Fruit fly (Drosophila melanogaster) whole organism, embryonic: ENCODE measurements around the gene Iris.
A peak's percentile ranks its signal among the peaks of the same experiment; 100 is the strongest.

Experiments
- Aef1 ChIP-seq: fragments of 200-800 bp; sonication (Bioruptor generic); IDR thresholded peaks from 3 replicates; pipeline ENCODE4 v1.3.6; 2022; ENCODE audit warnings: missing biosample characterization, missing genetic modification characterization
- Atf6 ChIP-seq: fragments of 200-800 bp; sonication (Bioruptor generic); IDR thresholded peaks from 2 replicates; pipeline ENCODE4 v1.3.6; 2022; ENCODE audit warnings: missing biosample characterization, missing genetic modification characterization
- CG10959 ChIP-seq: fragments of 200-800 bp; sonication (Bioruptor generic); IDR thresholded peaks from 2 replicates; pipeline ENCODE4 v1.3.6; 2022; ENCODE audit warnings: missing biosample characterization, missing genetic modification characterization
- CG1233 ChIP-seq: fragments of 200-800 bp; sonication (Bioruptor generic); optimal IDR thresholded peaks from 4 replicates; lab custom pipeline; 2018; ENCODE audit warnings: missing biosample characterization, mild to moderate bottlenecking, missing genetic modification characterization
- CG13775 ChIP-seq: fragments of 200-800 bp; sonication (Bioruptor generic); optimal IDR thresholded peaks from 3 replicates; lab custom pipeline; 2017; ENCODE audit warnings: missing biosample characterization, mild to moderate bottlenecking, missing genetic modification characterization
- CG14441 ChIP-seq: fragments of 200-800 bp; sonication (Bioruptor generic); IDR thresholded peaks from 2 replicates; pipeline ENCODE4 v1.3.6; 2022; ENCODE audit warnings: missing biosample characterization, missing genetic modification characterization
- CG16813 ChIP-seq: fragments of 200-800 bp; sonication (Bioruptor generic); IDR thresholded peaks from 3 replicates; pipeline ENCODE4 v1.3.6; 2022; ENCODE audit warnings: missing biosample characterization, missing genetic modification characterization; ENCODE audit not compliant: partially characterized antibody
- CG16863 ChIP-seq: fragments of 200-800 bp; sonication (Bioruptor generic); optimal IDR thresholded peaks from 3 replicates; lab custom pipeline; 2016; ENCODE audit warnings: missing biosample characterization, missing genetic modification characterization
- CG17568 ChIP-seq: fragments of 200-800 bp; sonication (Bioruptor generic); optimal IDR thresholded peaks from 2 replicates; lab custom pipeline; 2018; ENCODE audit warnings: missing biosample characterization, mild to moderate bottlenecking, missing genetic modification characterization, moderate library complexity
- CG2199 ChIP-seq: fragments of 200-800 bp; sonication (Bioruptor generic); IDR thresholded peaks from 3 replicates; pipeline ENCODE4 v1.3.6; 2022; ENCODE audit warnings: missing biosample characterization, missing genetic modification characterization
- CG33557 ChIP-seq: fragments of 200-800 bp; sonication (Bioruptor generic); optimal IDR thresholded peaks from 2 replicates; lab custom pipeline; 2019; ENCODE audit warnings: missing biosample characterization, mild to moderate bottlenecking, missing genetic modification characterization, moderate library complexity
- CG34376 ChIP-seq: fragments of 200-800 bp; sonication (Bioruptor generic); optimal IDR thresholded peaks from 2 replicates; lab custom pipeline; 2018; ENCODE audit warnings: missing biosample characterization, mild to moderate bottlenecking, missing genetic modification characterization
- CG6854 ChIP-seq: fragments of 200-800 bp; sonication (Bioruptor generic); optimal IDR thresholded peaks from 3 replicates; lab custom pipeline; 2017; ENCODE audit warnings: missing biosample characterization, mild to moderate bottlenecking, missing genetic modification characterization
- CG7839 ChIP-seq: fragments of 200-800 bp; sonication (Bioruptor generic); optimal IDR thresholded peaks from 3 replicates; lab custom pipeline; 2018; ENCODE audit warnings: missing biosample characterization, mild to moderate bottlenecking, missing genetic modification characterization, moderate library complexity
- CG8388 ChIP-seq: fragments of 200-800 bp; sonication (Bioruptor generic); optimal IDR thresholded peaks from 2 replicates; lab custom pipeline; 2019; ENCODE audit warnings: missing biosample characterization, mild to moderate bottlenecking, missing genetic modification characterization, moderate library complexity
- CG9797 ChIP-seq: fragments of 200-800 bp; sonication (Bioruptor generic); optimal IDR thresholded peaks from 3 replicates; lab custom pipeline; 2018; ENCODE audit warnings: missing biosample characterization, mild to moderate bottlenecking, missing genetic modification characterization
- Dip2 ChIP-seq: fragments of 200-800 bp; sonication (Bioruptor generic); IDR thresholded peaks from 2 replicates; pipeline ENCODE4 v1.3.6; 2022; ENCODE audit warnings: missing biosample characterization, missing genetic modification characterization
- E2f1 ChIP-seq: fragments of 200-800 bp; sonication (Bioruptor generic); IDR thresholded peaks from 2 replicates; pipeline ENCODE4 v1.3.6; 2022; ENCODE audit warnings: missing biosample characterization, missing genetic modification characterization
- E2f2 ChIP-seq: fragments of 200-800 bp; sonication (Bioruptor generic); IDR thresholded peaks from 2 replicates; pipeline ENCODE4 v1.3.6; 2022; ENCODE audit warnings: missing biosample characterization, missing genetic modification characterization
- GATAe ChIP-seq: fragments of 200-800 bp; sonication (Bioruptor generic); conservative IDR thresholded peaks from 2 replicates; pipeline ENCODE4 v1.3.6; 2022; ENCODE audit warnings: missing biosample characterization, missing genetic modification characterization
- Gsc ChIP-seq: fragments of 200-800 bp; sonication (Bioruptor generic); IDR thresholded peaks from 2 replicates; pipeline ENCODE4 v1.3.6; 2022; ENCODE audit warnings: missing biosample characterization, missing genetic modification characterization
- H15 ChIP-seq: fragments of 200-800 bp; sonication (Bioruptor generic); IDR thresholded peaks from 3 replicates; pipeline ENCODE4 v1.3.6; 2022; ENCODE audit warnings: missing biosample characterization, missing genetic modification characterization
- Neu2 ChIP-seq: fragments of 200-800 bp; sonication (Bioruptor generic); optimal IDR thresholded peaks from 3 replicates; lab custom pipeline; 2016; ENCODE audit warnings: missing biosample characterization, missing genetic modification characterization, borderline replicate concordance
- Optix ChIP-seq: fragments of 200-800 bp; sonication (Bioruptor generic); IDR thresholded peaks from 3 replicates; pipeline ENCODE4 v1.3.6; 2022; ENCODE audit warnings: missing biosample characterization, missing genetic modification characterization
- Poxn ChIP-seq: fragments of 200-800 bp; sonication (Bioruptor generic); IDR thresholded peaks from 2 replicates; pipeline ENCODE4 v1.3.6; 2022; ENCODE audit warnings: missing biosample characterization, missing genetic modification characterization
- TFAM ChIP-seq: fragments of 200-800 bp; sonication (Bioruptor generic); optimal IDR thresholded peaks from 2 replicates; lab custom pipeline; 2017; ENCODE audit warnings: missing biosample characterization, missing genetic modification characterization, inconsistent platforms
- aop ChIP-seq: fragments of 200-800 bp; sonication (Bioruptor generic); IDR thresholded peaks from 2 replicates; pipeline ENCODE4 v1.3.6; 2022; ENCODE audit warnings: missing biosample characterization, missing genetic modification characterization
- ara ChIP-seq: fragments of 200-800 bp; sonication (Bioruptor generic); IDR thresholded peaks from 2 replicates; pipeline ENCODE4 v1.3.6; 2022; ENCODE audit warnings: missing biosample characterization, missing genetic modification characterization
- dpn ChIP-seq, 2 experiments: fragments of 200-800 bp; sonication (Bioruptor generic); optimal IDR thresholded peaks; 3 replicates each; lab custom pipeline; 2016; ENCODE audit warnings: missing biosample characterization in 2 of 2, missing genetic modification characterization in 2 of 2
- ems ChIP-seq: fragments of 200-800 bp; sonication (Bioruptor generic); optimal IDR thresholded peaks from 3 replicates; lab custom pipeline; 2016; ENCODE audit warnings: missing biosample characterization, missing genetic modification characterization
- fu2 ChIP-seq: fragments of 200-800 bp; sonication (Bioruptor generic); optimal IDR thresholded peaks from 2 replicates; lab custom pipeline; 2016; ENCODE audit warnings: missing biosample characterization, missing genetic modification characterization
- lov ChIP-seq, 2 experiments: fragments of 200-800 bp in 1 of 2; fragments of >200 bp in 1 of 2; sonication (Bioruptor generic) in 1 of 2; IDR thresholded peaks in 1 of 2; optimal IDR thresholded peaks in 1 of 2; 2 replicates in 1 of 2; 3 replicates in 1 of 2; pipeline versions ENCODE4 v1.3.6 to Lab custom; 2017 to 2022; ENCODE audit warnings: missing biosample characterization in 1 of 2, missing genetic modification characterization in 1 of 2
- nau ChIP-seq: fragments of 200-800 bp; sonication (Bioruptor generic); optimal IDR thresholded peaks from 3 replicates; lab custom pipeline; 2017; ENCODE audit warnings: missing biosample characterization, mild to moderate bottlenecking, missing genetic modification characterization, missing genetic modification reagents
- org-1 ChIP-seq: fragments of 200-800 bp; sonication (Bioruptor generic); optimal IDR thresholded peaks from 2 replicates; lab custom pipeline; 2017; ENCODE audit warnings: missing biosample characterization, missing genetic modification characterization
- pb ChIP-seq: fragments of 200-800 bp; sonication (Bioruptor generic); optimal IDR thresholded peaks from 3 replicates; lab custom pipeline; 2016; ENCODE audit warnings: missing biosample characterization, missing genetic modification characterization
- phol ChIP-seq: fragments of 200-800 bp; sonication (Bioruptor generic); optimal IDR thresholded peaks from 3 replicates; lab custom pipeline; 2018; ENCODE audit warnings: missing biosample characterization, mild to moderate bottlenecking, missing genetic modification characterization, moderate library complexity
- prd ChIP-seq, 3 experiments: fragments of >200 bp in 2 of 3; fragments of 200-800 bp in 1 of 3; sonication (Bioruptor generic) in 1 of 3; optimal IDR thresholded peaks in 2 of 3; IDR thresholded peaks in 1 of 3; 2 replicates in 2 of 3; 3 replicates in 1 of 3; pipeline versions ENCODE4 v1.3.6 to Lab custom; 2017 to 2022; ENCODE audit warnings: missing biosample characterization in 1 of 3, missing genetic modification characterization in 1 of 3
- run ChIP-seq: fragments of 200-800 bp; sonication (Bioruptor generic); optimal IDR thresholded peaks from 3 replicates; lab custom pipeline; 2018; ENCODE audit warnings: missing biosample characterization, mild to moderate bottlenecking, missing genetic modification characterization
- sna ChIP-seq: fragments of 200-800 bp; sonication (Bioruptor generic); IDR thresholded peaks from 2 replicates; pipeline ENCODE4 v1.3.6; 2022; ENCODE audit warnings: missing biosample characterization, missing genetic modification characterization; ENCODE audit not compliant: partially characterized antibody
- ssp ChIP-seq: fragments of 200-800 bp; sonication (Bioruptor generic); IDR thresholded peaks from 2 replicates; pipeline ENCODE4 v1.3.6; 2022; ENCODE audit warnings: missing biosample characterization, missing genetic modification characterization
- tgo ChIP-seq: fragments of 200-800 bp; sonication (Bioruptor generic); IDR thresholded peaks from 3 replicates; pipeline ENCODE4 v1.3.6; 2022; ENCODE audit warnings: missing biosample characterization, missing genetic modification characterization
- toy ChIP-seq: fragments of 200-800 bp; sonication (Bioruptor generic); IDR thresholded peaks from 2 replicates; pipeline ENCODE4 v1.3.6; 2022; ENCODE audit warnings: missing biosample characterization, missing genetic modification characterization
- twi ChIP-seq: fragments of 200-800 bp; optimal IDR thresholded peaks from 2 replicates; lab custom pipeline; 2019; ENCODE audit warnings: missing biosample characterization, mild to moderate bottlenecking, missing genetic modification characterization, moderate library complexity
- zen ChIP-seq: fragments of 200-800 bp; sonication (Bioruptor generic); optimal IDR thresholded peaks from 3 replicates; lab custom pipeline; 2018; ENCODE audit warnings: missing biosample characterization, mild to moderate bottlenecking, missing genetic modification characterization, moderate library complexity
- zfh2 ChIP-seq: fragments of 200-800 bp; sonication (Bioruptor generic); optimal IDR thresholded peaks from 2 replicates; lab custom pipeline; 2016; ENCODE audit warnings: missing biosample characterization, missing genetic modification characterization

Iris gene

DNA sequence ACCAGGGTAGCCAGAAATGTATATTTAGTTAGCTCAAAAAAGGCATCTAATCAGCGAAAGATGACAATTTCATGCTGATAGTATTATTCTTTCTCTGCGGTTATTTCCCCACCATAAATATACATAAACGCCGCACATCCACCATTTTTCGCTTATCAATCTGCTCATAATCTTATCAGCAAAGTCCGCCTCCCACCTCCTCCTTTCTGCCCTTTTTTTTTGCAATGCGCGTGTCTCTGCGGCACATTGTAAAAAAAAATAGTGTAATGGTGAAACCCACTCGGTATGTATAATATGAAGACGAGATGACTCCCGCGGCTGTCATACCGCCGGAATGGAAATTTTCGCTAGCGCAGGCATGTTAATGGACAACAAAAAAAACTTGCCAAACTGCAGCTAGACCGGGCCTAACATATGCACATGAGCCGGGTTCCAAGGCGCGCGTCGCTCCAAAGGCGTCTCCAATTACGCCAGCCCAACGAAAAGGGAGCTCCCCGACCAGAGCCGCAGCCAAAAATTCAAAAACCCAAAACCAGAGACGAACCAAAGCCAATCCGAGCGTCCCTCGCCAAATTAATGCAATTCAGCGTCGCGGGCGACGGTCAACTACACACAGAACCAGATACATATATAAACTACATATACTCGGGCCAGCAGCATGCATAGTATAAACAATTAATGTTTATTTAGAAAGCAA is 13.5 kb downstream of the Iris start (continued):
- TF ChIP-seq ssp (no peak), E2f2 (GFP tag; lab: Robert Waterston, UW) (no peak), CG34376 (peak; percentile 23), ems (GFP tag; lab: Kevin White, UChicago) (no peak), CG16863 (GFP tag; lab: Kevin White, UChicago) (no peak), phol (tag; lab: Kevin White, UChicago) (no peak), Dip2 (GFP tag; lab: Robert Waterston, UW) (no peak), Poxn (GFP tag; lab: Robert Waterston, UW) (no peak), zen (tag; lab: Kevin White, UChicago) (no peak), CG6854 (GFP tag; lab: Kevin White, UChicago) (no peak), E2f1 (GFP tag; lab: Robert Waterston, UW) (no peak)

DNA sequence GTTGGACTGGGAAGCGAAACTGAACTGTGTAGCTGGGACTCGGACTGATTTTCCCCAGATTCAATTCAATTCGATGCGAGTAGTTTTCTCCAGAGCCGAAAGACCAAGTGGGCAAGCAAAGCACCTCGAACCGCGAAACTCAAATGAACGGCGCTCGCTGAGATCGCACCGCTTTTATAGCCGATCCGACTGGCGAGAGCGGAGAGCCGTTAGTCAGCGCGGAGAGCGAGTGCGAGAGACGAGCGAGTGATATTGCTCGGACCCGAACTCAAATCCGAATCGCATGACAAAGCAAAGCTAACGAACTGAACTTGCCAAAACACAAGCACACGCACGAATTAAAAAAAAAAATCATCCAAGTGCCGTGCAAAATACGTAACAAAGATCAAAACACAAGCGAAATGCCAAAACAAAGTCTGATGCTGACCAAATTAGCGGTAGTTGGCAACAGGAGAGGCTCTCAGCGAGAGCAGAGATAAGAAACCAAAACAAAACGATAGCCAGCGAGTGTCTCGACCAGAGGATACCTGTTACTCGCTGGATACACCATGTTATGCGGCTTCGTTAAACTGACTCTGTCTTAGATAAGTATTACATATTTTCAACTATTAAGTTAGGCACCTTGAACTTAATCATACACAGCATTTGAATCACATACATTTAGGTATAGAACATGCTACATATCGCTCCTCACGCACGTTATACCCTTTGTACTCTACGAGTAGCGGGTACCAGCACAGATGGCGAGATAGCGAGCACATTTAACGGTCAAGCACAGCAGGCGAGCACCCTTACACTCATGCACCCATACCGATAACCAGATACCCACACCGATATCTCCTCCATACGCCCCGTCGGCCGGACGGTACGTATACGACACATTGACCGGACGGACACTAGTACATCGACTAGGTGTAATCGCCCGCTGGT is 14.8 kb downstream of the Iris start:
- no peak for TF ChIP-seq CG16813 (GFP tag; lab: Robert Waterston, UW)
- peak; percentile 78 for TF ChIP-seq CG7839 (tag; lab: Kevin White, UChicago)
- peak; percentile 55 to 78 for TF ChIP-seq dpn (GFP tag; optimal IDR thresholded peaks at IDR 0.05; lab: Kevin White, UChicago)
- TF ChIP-seq Optix (GFP tag; lab: Robert Waterston, UW), result peak; percentile 51; the same call in 1 of the 3 replicates
- TF ChIP-seq sna, result no peak
- peak; percentile 72 for TF ChIP-seq CG13775 (GFP tag; lab: Kevin White, UChicago)
- 0 out of 2 replicates have a peak, but pooled peaks have one; percentile 6 for TF ChIP-seq Gsc (GFP tag; lab: Robert Waterston, UW)
- TF ChIP-seq CG9797 (GFP tag; lab: Kevin White, UChicago), result no peak
- TF ChIP-seq ara (GFP tag; lab: Robert Waterston, UW), result peak; percentile 36; the same call in 1 of the 2 replicates
- peak; percentile 78 for TF ChIP-seq Atf6
- TF ChIP-seq CG10959 (GFP tag; lab: Robert Waterston, UW), result 0 out of 2 replicates have a peak, but pooled peaks have one; percentile 32
- 0 out of 2 replicates have a peak, but pooled peaks have one; percentile 36 for TF ChIP-seq toy (GFP tag; lab: Robert Waterston, UW)
- peak; percentile 75 for TF ChIP-seq zfh2 (GFP tag; lab: Kevin White, UChicago)
- TF ChIP-seq prd (optimal IDR thresholded peaks at IDR 0.05; lab: Kevin White, UChicago), result no peak
- TF ChIP-seq prd (GFP tag; IDR thresholded peaks at IDR 0.05; lab: Robert Waterston, UW), result peak; percentile 88
- TF ChIP-seq CG17568 (GFP tag; lab: Kevin White, UChicago), result peak; percentile 45
- peak; percentile 55 for TF ChIP-seq CG8388 (GFP tag; lab: Kevin White, UChicago)
- no peak for TF ChIP-seq CG33557 (GFP tag; lab: Kevin White, UChicago)
- peak; percentile 84 for TF ChIP-seq CG14441 (GFP tag; lab: Robert Waterston, UW)
- TF ChIP-seq org-1 (GFP tag; lab: Kevin White, UChicago), result peak; percentile 78
- TF ChIP-seq run, result no peak
- peak; percentile 85 for TF ChIP-seq GATAe (GFP tag; lab: Robert Waterston, UW)
- TF ChIP-seq pb (GFP tag; lab: Kevin White, UChicago), result no peak
- no peak for TF ChIP-seq CG2199
- TF ChIP-seq fu2, result peak; percentile 65
- TF ChIP-seq tgo (GFP tag; lab: Robert Waterston, UW), result peak; percentile 82
- no peak for TF ChIP-seq Neu2 (GFP tag; lab: Kevin White, UChicago)
- no peak for TF ChIP-seq TFAM
- no peak for TF ChIP-seq aop
- peak; percentile 75 for TF ChIP-seq twi (tag; lab: Kevin White, UChicago)
- TF ChIP-seq H15, result peak; percentile 47; the same call in 2 of the 3 replicates
- peak; percentile 31 for TF ChIP-seq lov (optimal IDR thresholded peaks at IDR 0.05; lab: Kevin White, UChicago)
- TF ChIP-seq lov (GFP tag; IDR thresholded peaks at IDR 0.05; lab: Robert Waterston, UW), result 0 out of 3 replicates have a peak, but pooled peaks have one; percentile 13
- TF ChIP-seq CG1233, result peak; percentile 48
- TF ChIP-seq nau, result peak; percentile 66
- TF ChIP-seq Aef1, result peak; percentile 69
